Fruit fly (Drosophila melanogaster): ENCODE results near the gene CG14218.
A peak's percentile ranks its signal among the peaks of the same experiment; 100 is the strongest.

CG14218 gene

dm6 chrX:19581881-19582280 lies at the start of gene CG14218:
TSS of gene CG14218 (minus strand) at chrX:19581981.
- TF ChIP-seq CG14655 (GFP tag; optimal IDR thresholded peaks at IDR 0.05) (no peak), CG32121 (GFP tag; IDR thresholded peaks at IDR 0.05) (no peak), Ets98B (GFP tag; IDR thresholded peaks at IDR 0.05) (no peak), CG34367 (tag; optimal IDR thresholded peaks at IDR 0.05) (no peak), CG12605 (GFP tag; IDR thresholded peaks at IDR 0.05) (no peak)

dm6 chrX:19631365-19631832 lies 49.6 kb upstream of the CG14218 start:
- TF ChIP-seq Snoo (tag; optimal IDR thresholded peaks at IDR 0.05) (no peak), CG8159 (tag; optimal IDR thresholded peaks at IDR 0.05) (no peak), CG4496 (GFP tag; IDR thresholded peaks at IDR 0.05) (peak; percentile 67; the same call in 2 of the 3 replicates), Pif1B (GFP tag; optimal IDR thresholded peaks at IDR 0.05) (no peak), EcR (GFP tag; optimal IDR thresholded peaks at IDR 0.05) (peak; percentile 79), fd96Ca (GFP tag; IDR thresholded peaks at IDR 0.05) (0 out of 3 replicates have a peak, but pooled peaks have one; percentile 29), CG17806 (tag; optimal IDR thresholded peaks at IDR 0.05) (no peak), CG15710 (tag; optimal IDR thresholded peaks at IDR 0.05) (no peak), Ets98B (GFP tag; IDR thresholded peaks at IDR 0.05) (peak; percentile 41; the same call in 1 of the 2 replicates), CG12605 (GFP tag; IDR thresholded peaks at IDR 0.05) (peak; percentile 16; the same call in 1 of the 2 replicates), CG32121 (GFP tag; IDR thresholded peaks at IDR 0.05) (peak; percentile 43; the same call in 1 of the 2 replicates), CG13204 (GFP tag; optimal IDR thresholded peaks at IDR 0.05) (peak; percentile 81), D1 (tag; optimal IDR thresholded peaks at IDR 0.05) (no peak), CG9948 (tag; optimal IDR thresholded peaks at IDR 0.05) (no peak)

dm6 chrX:19625405-19625804 lies 43.6 kb upstream of the CG14218 start, which contains the start of gene CG14212:
TSS of gene CG14212 (plus strand) at chrX:19625705.
- no peak for TF ChIP-seq Snoo (tag; optimal IDR thresholded peaks at IDR 0.05)
- TF ChIP-seq gl (tag; optimal IDR thresholded peaks at IDR 0.05) = no peak
- TF ChIP-seq CG17806 (tag; optimal IDR thresholded peaks at IDR 0.05) = no peak
- no peak for TF ChIP-seq CG10348 (GFP tag; IDR thresholded peaks at IDR 0.05)
- TF ChIP-seq Pif1A (GFP tag; optimal IDR thresholded peaks at IDR 0.05) = no peak
- TF ChIP-seq fd96Ca (GFP tag; IDR thresholded peaks at IDR 0.05) = no peak
- TF ChIP-seq CG9948 (tag; optimal IDR thresholded peaks at IDR 0.05) = no peak
- no peak for TF ChIP-seq CG4496 (GFP tag; IDR thresholded peaks at IDR 0.05)
- TF ChIP-seq CG12605 (GFP tag; IDR thresholded peaks at IDR 0.05) = no peak
- no peak for TF ChIP-seq CG32121 (GFP tag; IDR thresholded peaks at IDR 0.05)

- TF ChIP-seq CG14655 (GFP tag; optimal IDR thresholded peaks at IDR 0.05) (no peak), fd96Ca (GFP tag; IDR thresholded peaks at IDR 0.05) (no peak), CG13204 (GFP tag; optimal IDR thresholded peaks at IDR 0.05) (no peak), gl (tag; optimal IDR thresholded peaks at IDR 0.05) (no peak), CG15710 (tag; optimal IDR thresholded peaks at IDR 0.05) (no peak), Ets98B (GFP tag; IDR thresholded peaks at IDR 0.05) (no peak), Snoo (tag; optimal IDR thresholded peaks at IDR 0.05) (no peak), CG8301 (tag; optimal IDR thresholded peaks at IDR 0.05) (no peak), CG17806 (tag; optimal IDR thresholded peaks at IDR 0.05) (no peak)
Observed at dm6 chrX:19622924-19623323, 41.1 kb upstream of the CG14218 start, which contains the start of the genes Naa20A and MKP-4. TSS of gene Naa20A (minus strand) at chrX:19623074. TSS of gene MKP-4 (plus strand) at chrX:19623114.

- TF ChIP-seq CG8159 (tag; optimal IDR thresholded peaks at IDR 0.05) (no peak), Pif1A (GFP tag; optimal IDR thresholded peaks at IDR 0.05) (no peak), CG15710 (tag; optimal IDR thresholded peaks at IDR 0.05) (no peak), CG14655 (GFP tag; optimal IDR thresholded peaks at IDR 0.05) (no peak), CG17806 (tag; optimal IDR thresholded peaks at IDR 0.05) (no peak), CG10348 (GFP tag; IDR thresholded peaks at IDR 0.05) (no peak), CG12605 (GFP tag; IDR thresholded peaks at IDR 0.05) (no peak), CG32121 (GFP tag; IDR thresholded peaks at IDR 0.05) (no peak), Ets98B (GFP tag; IDR thresholded peaks at IDR 0.05) (no peak), rn (GFP tag; IDR thresholded peaks at IDR 0.05) (no peak)
Observed at dm6 chrX:19621145-19621544, 39.4 kb upstream of the CG14218 start, which contains the start of gene CG14221. TSS of gene CG14221 (minus strand) at chrX:19621245.

- TF ChIP-seq CG17806 (tag; optimal IDR thresholded peaks at IDR 0.05) (no peak), CG8301 (tag; optimal IDR thresholded peaks at IDR 0.05) (no peak), CG12605 (GFP tag; IDR thresholded peaks at IDR 0.05) (no peak), Pif1A (GFP tag; optimal IDR thresholded peaks at IDR 0.05) (no peak), Pif1B (GFP tag; optimal IDR thresholded peaks at IDR 0.05) (no peak), CG8159 (tag; optimal IDR thresholded peaks at IDR 0.05) (no peak), CG13204 (GFP tag; optimal IDR thresholded peaks at IDR 0.05) (no peak), CG9948 (tag; optimal IDR thresholded peaks at IDR 0.05) (no peak), EcR (GFP tag; optimal IDR thresholded peaks at IDR 0.05) (no peak), CG32121 (GFP tag; IDR thresholded peaks at IDR 0.05) (no peak), fd96Ca (GFP tag; IDR thresholded peaks at IDR 0.05) (no peak), D1 (tag; optimal IDR thresholded peaks at IDR 0.05) (no peak), gl (tag; optimal IDR thresholded peaks at IDR 0.05) (no peak), CG4496 (GFP tag; IDR thresholded peaks at IDR 0.05) (no peak), CG10348 (GFP tag; IDR thresholded peaks at IDR 0.05) (no peak), Ets98B (GFP tag; IDR thresholded peaks at IDR 0.05) (no peak), rn (GFP tag; IDR thresholded peaks at IDR 0.05) (no peak)
Observed at dm6 chrX:19618183-19618740, 36.5 kb upstream of the CG14218 start, which contains the start of the genes Pstk and Tim9b. TSS of gene Pstk (minus strand) at chrX:19618537. TSS of gene Tim9b (minus strand) at chrX:19618537.
